Fruit fly (Drosophila melanogaster) whole organism: Measurements from ENCODE around the gene CG5446.

Source experiments
- pan ChIP-seq: fragments of >200 bp; optimal IDR thresholded peaks from 2 replicates; lab custom pipeline; 2017
- usp ChIP-seq: fragments of >200 bp; optimal IDR thresholded peaks from 2 replicates; lab custom pipeline; 2017; ENCODE audit warnings: missing biosample characterization, missing genetic modification characterization, mixed read lengths

DNA sequence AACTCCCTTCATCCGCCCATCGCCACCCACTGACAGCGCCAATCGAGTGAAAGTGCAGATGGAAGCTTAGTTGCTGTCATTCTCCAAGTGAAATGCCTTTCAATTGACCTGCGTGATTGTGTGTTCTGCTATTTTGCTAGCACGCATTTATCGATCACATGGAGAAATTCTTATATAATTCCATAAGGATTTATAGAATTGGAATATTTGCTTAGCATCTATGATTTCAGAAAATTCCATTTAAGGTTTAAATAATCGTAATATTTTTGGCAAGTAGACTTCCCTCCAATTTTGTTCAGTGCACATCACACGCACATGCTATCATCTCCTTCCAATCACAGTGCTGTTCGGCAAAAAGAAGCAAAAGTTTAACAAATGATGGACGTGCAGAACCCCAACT lies 13.6 kb downstream of the CG5446 start:
- TF ChIP-seq usp (GFP tag; lab: Kevin White, UChicago) (no peak), pan (lab: Kevin White, UChicago) (no peak)
